Fruit fly (Drosophila melanogaster) whole organism, embryonic: ENCODE measurements around the gene Fdx1.

Experiments used
- Atf-2 ChIP-seq: fragments of 200-800 bp; sonication (Bioruptor generic); optimal IDR thresholded peaks from 2 replicates; lab custom pipeline; 2016; ENCODE audit warnings: missing biosample characterization, missing genetic modification characterization
- Awh ChIP-seq: fragments of 200-800 bp; sonication (Bioruptor generic); IDR thresholded peaks from 2 replicates; pipeline ENCODE4, ENCODE4 v1.3.6; 2022; ENCODE audit warnings: missing biosample characterization, missing genetic modification characterization
- CG10274 ChIP-seq: fragments of 200-800 bp; sonication (Bioruptor generic); optimal IDR thresholded peaks from 3 replicates; lab custom pipeline; 2017; ENCODE audit warnings: missing biosample characterization, mild to moderate bottlenecking, missing genetic modification characterization
- CG10366 ChIP-seq: fragments of 200-800 bp; sonication (Bioruptor generic); IDR thresholded peaks from 2 replicates; pipeline ENCODE4 v1.3.6; 2022; ENCODE audit warnings: missing biosample characterization, missing genetic modification characterization
- CG10462 ChIP-seq: fragments of 200-800 bp; sonication (Bioruptor generic); optimal IDR thresholded peaks from 2 replicates; lab custom pipeline; 2016; ENCODE audit warnings: missing biosample characterization, missing genetic modification characterization
- CG12155 ChIP-seq: fragments of 200-800 bp; sonication (Bioruptor generic); optimal IDR thresholded peaks from 3 replicates; lab custom pipeline; 2016; ENCODE audit warnings: missing biosample characterization, missing genetic modification characterization
- CG13775 ChIP-seq: fragments of 200-800 bp; sonication (Bioruptor generic); optimal IDR thresholded peaks from 3 replicates; lab custom pipeline; 2017; ENCODE audit warnings: missing biosample characterization, mild to moderate bottlenecking, missing genetic modification characterization
- CG14441 ChIP-seq: fragments of 200-800 bp; sonication (Bioruptor generic); IDR thresholded peaks from 2 replicates; pipeline ENCODE4 v1.3.6; 2022; ENCODE audit warnings: missing biosample characterization, missing genetic modification characterization
- CG17361 ChIP-seq: fragments of 200-800 bp; sonication (Bioruptor generic); IDR thresholded peaks from 3 replicates; pipeline ENCODE4 v1.3.6; 2022; ENCODE audit warnings: missing biosample characterization, missing genetic modification characterization
- CG2678 ChIP-seq: fragments of 200-800 bp; sonication (Bioruptor generic); optimal IDR thresholded peaks from 3 replicates; lab custom pipeline; 2019; ENCODE audit warnings: missing biosample characterization, mild to moderate bottlenecking, missing genetic modification characterization, moderate library complexity
- CG3838 ChIP-seq: fragments of 200-800 bp; sonication (Bioruptor generic); optimal IDR thresholded peaks from 3 replicates; lab custom pipeline; 2016; ENCODE audit warnings: missing biosample characterization, missing genetic modification characterization
- CG4360 ChIP-seq: fragments of 200-800 bp; sonication (Bioruptor generic); IDR thresholded peaks from 2 replicates; pipeline ENCODE4 v1.3.6; 2022; ENCODE audit warnings: missing biosample characterization, missing genetic modification characterization
- CG6689 ChIP-seq: fragments of 200-800 bp; sonication (Bioruptor generic); IDR thresholded peaks from 2 replicates; pipeline ENCODE4 v1.3.6; 2022; ENCODE audit warnings: missing biosample characterization, missing genetic modification characterization
- Dip2 ChIP-seq: fragments of 200-800 bp; sonication (Bioruptor generic); IDR thresholded peaks from 2 replicates; pipeline ENCODE4 v1.3.6; 2022; ENCODE audit warnings: missing biosample characterization, missing genetic modification characterization
- Drgx ChIP-seq: fragments of 200-800 bp; sonication (Bioruptor generic); IDR thresholded peaks from 2 replicates; pipeline ENCODE4 v1.3.6; 2022; ENCODE audit warnings: missing biosample characterization, missing genetic modification characterization
- Eip74EF ChIP-seq, 2 experiments: fragments of 200-800 bp in 1 of 2; fragments of >200 bp in 1 of 2; sonication (Bioruptor generic) in 1 of 2; optimal IDR thresholded peaks; 2 replicates each; lab custom pipeline; 2017 to 2019; ENCODE audit warnings: missing biosample characterization in 2 of 2, missing genetic modification characterization in 2 of 2, mild to moderate bottlenecking in 1 of 2, moderate library complexity in 1 of 2
- H2.0 ChIP-seq: fragments of 200-800 bp; sonication (Bioruptor generic); IDR thresholded peaks from 2 replicates; pipeline ENCODE4 v1.3.6; 2022; ENCODE audit warnings: missing biosample characterization, missing genetic modification characterization
- Hand ChIP-seq: fragments of 200-800 bp; sonication (Bioruptor generic); optimal IDR thresholded peaks from 2 replicates; lab custom pipeline; 2017; ENCODE audit warnings: mild to moderate bottlenecking, missing biosample characterization, missing genetic modification reagents, missing genetic modification characterization
- HmgZ ChIP-seq: fragments of 200-800 bp; sonication (Bioruptor generic); optimal IDR thresholded peaks from 2 replicates; lab custom pipeline; 2018; ENCODE audit warnings: missing biosample characterization, mild to moderate bottlenecking, missing genetic modification characterization
- Hmr ChIP-seq: fragments of 200-800 bp; sonication (Bioruptor generic); optimal IDR thresholded peaks from 3 replicates; lab custom pipeline; 2017; ENCODE audit warnings: mild to moderate bottlenecking, missing biosample characterization, missing genetic modification reagents, missing genetic modification characterization
- Hr39 ChIP-seq: fragments of >200 bp; optimal IDR thresholded peaks from 2 replicates; lab custom pipeline; 2017
- Hsf ChIP-seq: fragments of 200-800 bp; sonication (Bioruptor generic); optimal IDR thresholded peaks from 3 replicates; lab custom pipeline; 2016; ENCODE audit warnings: missing biosample characterization, missing genetic modification characterization
- Lhr ChIP-seq: fragments of 200-800 bp; sonication (Bioruptor generic); optimal IDR thresholded peaks from 3 replicates; lab custom pipeline; 2017; ENCODE audit warnings: mild to moderate bottlenecking, missing biosample characterization, missing genetic modification reagents, missing genetic modification characterization
- Oli ChIP-seq: fragments of 200-800 bp; sonication (Bioruptor generic); optimal IDR thresholded peaks from 2 replicates; lab custom pipeline; 2018; ENCODE audit warnings: missing biosample characterization, mild to moderate bottlenecking, missing genetic modification characterization, moderate library complexity
- Pdp1 ChIP-seq, 2 experiments: fragments of 200-800 bp; sonication (Bioruptor generic); optimal IDR thresholded peaks; 3 replicates each; lab custom pipeline; 2016; ENCODE audit warnings: missing biosample characterization in 2 of 2, missing genetic modification characterization in 2 of 2, mild to moderate bottlenecking in 1 of 2, moderate library complexity in 1 of 2
- Side ChIP-seq: fragments of 200-800 bp; sonication (Bioruptor generic); optimal IDR thresholded peaks from 2 replicates; lab custom pipeline; 2016; ENCODE audit warnings: missing biosample characterization, missing genetic modification characterization
- Sin3A ChIP-seq: fragments of >200 bp; optimal IDR thresholded peaks from 2 replicates; lab custom pipeline; 2018
- ara ChIP-seq: fragments of 200-800 bp; sonication (Bioruptor generic); IDR thresholded peaks from 2 replicates; pipeline ENCODE4 v1.3.6; 2022; ENCODE audit warnings: missing biosample characterization, missing genetic modification characterization
- bab2 ChIP-seq: fragments of 200-800 bp; sonication (Bioruptor generic); optimal IDR thresholded peaks from 2 replicates; lab custom pipeline; 2016; ENCODE audit warnings: missing biosample characterization, missing genetic modification characterization
- cad ChIP-seq: fragments of >200 bp; optimal IDR thresholded peaks from 2 replicates; lab custom pipeline; 2017; ENCODE audit warnings: missing biosample characterization, missing genetic modification characterization
- crol ChIP-seq: fragments of 200-800 bp; sonication (Bioruptor generic); IDR thresholded peaks from 2 replicates; pipeline ENCODE4 v1.3.6; 2022; ENCODE audit warnings: missing biosample characterization, missing genetic modification characterization
- dmrt11E ChIP-seq: fragments of 200-800 bp; sonication (Bioruptor generic); optimal IDR thresholded peaks from 3 replicates; lab custom pipeline; 2018; ENCODE audit warnings: missing biosample characterization, mild to moderate bottlenecking, missing genetic modification characterization, moderate library complexity
- dysf ChIP-seq: fragments of 200-800 bp; sonication (Bioruptor generic); IDR thresholded peaks from 3 replicates; pipeline ENCODE4 v1.3.6; 2022; ENCODE audit warnings: missing biosample characterization, missing genetic modification characterization
- ewg ChIP-seq: fragments of 200-800 bp; sonication (Bioruptor generic); optimal IDR thresholded peaks from 3 replicates; lab custom pipeline; 2017; ENCODE audit warnings: mild to moderate bottlenecking, missing biosample characterization, missing genetic modification reagents, missing genetic modification characterization
- fd96Cb ChIP-seq: fragments of 200-800 bp; sonication (Bioruptor generic); optimal IDR thresholded peaks from 2 replicates; lab custom pipeline; 2018; ENCODE audit warnings: missing biosample characterization, mild to moderate bottlenecking, missing genetic modification characterization, moderate library complexity
- inv ChIP-seq: fragments of 200-800 bp; sonication (Bioruptor generic); IDR thresholded peaks from 2 replicates; pipeline ENCODE4 v1.3.6; 2022; ENCODE audit warnings: missing biosample characterization, missing genetic modification characterization; ENCODE audit not compliant: partially characterized antibody
- lilli ChIP-seq: fragments of 200-800 bp; sonication (Bioruptor generic); optimal IDR thresholded peaks from 3 replicates; lab custom pipeline; 2016; ENCODE audit warnings: missing biosample characterization, missing genetic modification characterization
- mirr ChIP-seq: fragments of 200-800 bp; sonication (Bioruptor generic); optimal IDR thresholded peaks from 3 replicates; lab custom pipeline; 2018; ENCODE audit warnings: missing biosample characterization, mild to moderate bottlenecking, missing genetic modification characterization
- nom ChIP-seq: fragments of 200-800 bp; sonication (Bioruptor generic); optimal IDR thresholded peaks from 2 replicates; lab custom pipeline; 2017; ENCODE audit warnings: missing biosample characterization, missing genetic modification characterization, mild to moderate bottlenecking, moderate library complexity, missing genetic modification reagents
- pfk ChIP-seq: fragments of 200-800 bp; sonication (Bioruptor generic); optimal IDR thresholded peaks from 2 replicates; lab custom pipeline; 2018; ENCODE audit warnings: missing biosample characterization, mild to moderate bottlenecking, missing genetic modification characterization, moderate library complexity
- phol ChIP-seq: fragments of 200-800 bp; sonication (Bioruptor generic); optimal IDR thresholded peaks from 3 replicates; lab custom pipeline; 2018; ENCODE audit warnings: missing biosample characterization, mild to moderate bottlenecking, missing genetic modification characterization, moderate library complexity
- salm ChIP-seq: fragments of 200-800 bp; sonication (Bioruptor generic); optimal IDR thresholded peaks from 2 replicates; lab custom pipeline; 2018; ENCODE audit warnings: missing biosample characterization, mild to moderate bottlenecking, missing genetic modification characterization
- slou ChIP-seq: fragments of 200-800 bp; sonication (Bioruptor generic); optimal IDR thresholded peaks from 3 replicates; lab custom pipeline; 2016; ENCODE audit warnings: missing biosample characterization, missing genetic modification characterization
- so ChIP-seq: fragments of 200-800 bp; sonication (Bioruptor generic); IDR thresholded peaks from 3 replicates; pipeline ENCODE4 v1.3.6; 2022; ENCODE audit warnings: missing biosample characterization, missing genetic modification characterization
- tll ChIP-seq, 2 experiments: fragments of 200-800 bp in 1 of 2; fragments of >200 bp in 1 of 2; sonication (Bioruptor generic) in 1 of 2; optimal IDR thresholded peaks; 2 replicates each; lab custom pipeline; 2017 to 2019; ENCODE audit warnings: missing biosample characterization in 2 of 2, missing genetic modification characterization in 2 of 2, mild to moderate bottlenecking in 1 of 2, moderate library complexity in 1 of 2
- tup ChIP-seq: fragments of 200-800 bp; sonication (Bioruptor generic); optimal IDR thresholded peaks from 2 replicates; lab custom pipeline; 2016; ENCODE audit warnings: missing biosample characterization, mild to moderate bottlenecking, missing genetic modification characterization, moderate library complexity
- unc-4 ChIP-seq: fragments of 200-800 bp; sonication (Bioruptor generic); IDR thresholded peaks from 2 replicates; pipeline ENCODE4 v1.3.6; 2022; ENCODE audit warnings: missing biosample characterization, missing genetic modification characterization; ENCODE audit not compliant: partially characterized antibody
- vvl ChIP-seq: fragments of 200-800 bp; sonication (Bioruptor generic); IDR thresholded peaks from 2 replicates; pipeline ENCODE4 v1.3.6; 2022; ENCODE audit warnings: missing biosample characterization, missing genetic modification characterization
- wor ChIP-seq: fragments of 200-800 bp; sonication (Bioruptor generic); IDR thresholded peaks from 2 replicates; pipeline ENCODE4 v1.3.6; 2022; ENCODE audit warnings: missing biosample characterization, missing genetic modification characterization
- zfh2 ChIP-seq: fragments of 200-800 bp; sonication (Bioruptor generic); optimal IDR thresholded peaks from 2 replicates; lab custom pipeline; 2016; ENCODE audit warnings: missing biosample characterization, missing genetic modification characterization

The Fdx1 gene

dm6 chr3L:9373374-9374004 lies 2.5 kb upstream of the Fdx1 start (continued):
- TF ChIP-seq Hand (GFP tag; lab: Kevin White, UChicago) (peak; percentile 67), Awh (GFP tag; lab: Robert Waterston, UW) (peak; percentile 87), slou (GFP tag; lab: Kevin White, UChicago) (no peak), CG4360 (GFP tag; lab: Robert Waterston, UW) (0 out of 2 replicates have a peak, but pooled peaks have one; percentile 38), Oli (tag; lab: Kevin White, UChicago) (peak; percentile 72), CG13775 (GFP tag; lab: Kevin White, UChicago) (peak; percentile 56), nom (GFP tag; lab: Kevin White, UChicago) (peak; percentile 62), so (peak; percentile 80), CG2678 (tag; lab: Kevin White, UChicago) (peak; percentile 84), Hr39 (lab: Kevin White, UChicago) (no peak), CG10366 (GFP tag; lab: Robert Waterston, UW) (peak; percentile 49), mirr (no peak), Side (no peak), dmrt11E (tag; lab: Kevin White, UChicago) (peak; percentile 33), Eip74EF (GFP tag; optimal IDR thresholded peaks at IDR 0.05; lab: Kevin White, UChicago) (peak in 1 of 2 experiments; percentile 53), crol (GFP tag; lab: Robert Waterston, UW) (no peak), lilli (peak; percentile 26), H2.0 (peak; percentile 54; the same call in 1 of the 2 replicates), inv (no peak), CG14441 (GFP tag; lab: Robert Waterston, UW) (peak; percentile 56), Hsf (peak; percentile 48), Hmr (peak; percentile 79), phol (tag; lab: Kevin White, UChicago) (peak; percentile 68), CG10274 (GFP tag; lab: Kevin White, UChicago) (no peak), Atf-2 (GFP tag; lab: Kevin White, UChicago) (no peak), CG10462 (GFP tag; lab: Kevin White, UChicago) (peak; percentile 29), ewg (peak; percentile 60), Pdp1 (GFP tag; optimal IDR thresholded peaks at IDR 0.05; lab: Kevin White, UChicago) (peak in 1 of 2 experiments; percentile 19), Drgx (GFP tag; lab: Robert Waterston, UW) (peak; percentile 88), bab2 (GFP tag; lab: Kevin White, UChicago) (peak; percentile 17), fd96Cb (tag; lab: Kevin White, UChicago) (peak; percentile 61), Dip2 (GFP tag; lab: Robert Waterston, UW) (no peak), vvl (peak; percentile 94), tll (GFP tag; optimal IDR thresholded peaks at IDR 0.05; lab: Kevin White, UChicago) (no peak), CG12155 (GFP tag; lab: Kevin White, UChicago) (peak; percentile 49), CG6689 (GFP tag; lab: Robert Waterston, UW) (peak; percentile 69), dysf (peak; percentile 75), wor (GFP tag; lab: Robert Waterston, UW) (peak; percentile 46; the same call in 1 of the 2 replicates), ara (GFP tag; lab: Robert Waterston, UW) (peak; percentile 66; the same call in 1 of the 2 replicates), unc-4 (GFP tag; lab: Robert Waterston, UW) (peak; percentile 54), HmgZ (tag; lab: Kevin White, UChicago) (peak; percentile 4), Sin3A (no peak), pfk (GFP tag; lab: Kevin White, UChicago) (no peak), Lhr (peak; percentile 2), tup (no peak), zfh2 (GFP tag; lab: Kevin White, UChicago) (no peak), CG17361 (GFP tag; lab: Robert Waterston, UW) (peak; percentile 65), cad (GFP tag; lab: Kevin White, UChicago) (no peak), CG3838 (no peak), salm (peak; percentile 31)
